Worm (Caenorhabditis elegans) whole organism, young adult: ENCODE measurements around the gene ndx-3.

Source experiments
- D2030.7 ChIP-seq: fragments of 200-800 bp; sonication (Bioruptor generic); IDR thresholded peaks from 2 replicates; pipeline ENCODE4 v1.3.6; 2022; ENCODE audit warnings: missing genetic modification reagents, missing genetic modification characterization, missing compliant biosample characterization
- F37B4.10 ChIP-seq: fragments of 200-800 bp; sonication (Bioruptor generic); IDR thresholded peaks from 2 replicates; pipeline ENCODE4 v1.3.6; 2022; ENCODE audit warnings: missing genetic modification characterization, missing compliant biosample characterization
- F49E8.2 ChIP-seq: sonication (generic microtip); optimal IDR thresholded peaks from 3 replicates; lab custom pipeline; 2017; ENCODE audit warnings: missing genetic modification characterization, mild to moderate bottlenecking, missing compliant biosample characterization, antibody characterized with exemption, moderate library complexity; ENCODE audit not compliant: insufficient read depth
- F55B11.4 ChIP-seq: sonication (generic microtip); optimal IDR thresholded peaks from 2 replicates; lab custom pipeline; 2016; ENCODE audit warnings: missing compliant biosample characterization, missing genetic modification characterization, borderline replicate concordance; ENCODE audit not compliant: insufficient read depth
- F57A8.1 ChIP-seq: fragments of 200-800 bp; sonication (Bioruptor generic); optimal IDR thresholded peaks from 2 replicates; lab custom pipeline; 2018; ENCODE audit warnings: mild to moderate bottlenecking, missing genetic modification characterization, moderate library complexity, missing compliant biosample characterization
- K12H6.12 ChIP-seq: fragments of 200-800 bp; sonication (Bioruptor generic); optimal IDR thresholded peaks from 2 replicates; lab custom pipeline; 2018; ENCODE audit warnings: mild to moderate bottlenecking, missing genetic modification characterization, missing compliant biosample characterization
- Y67H2A.10 ChIP-seq: fragments of 200-800 bp; sonication (Bioruptor generic); conservative IDR thresholded peaks from 2 replicates; pipeline ENCODE4 v1.3.6; 2022; ENCODE audit warnings: missing genetic modification reagents, missing genetic modification characterization, missing compliant biosample characterization
- aptf-3 ChIP-seq: fragments of 200-800 bp; sonication (Bioruptor generic); IDR thresholded peaks from 2 replicates; pipeline ENCODE4 v1.3.6; 2022; ENCODE audit warnings: missing genetic modification characterization, missing compliant biosample characterization
- ceh-100 ChIP-seq: fragments of 200-800 bp; sonication (Bioruptor generic); IDR thresholded peaks from 2 replicates; pipeline ENCODE4 v1.3.6; 2022; ENCODE audit warnings: missing genetic modification reagents, missing genetic modification characterization, missing compliant biosample characterization
- ceh-27 ChIP-seq: fragments of 200-800 bp; sonication (Bioruptor generic); optimal IDR thresholded peaks from 2 replicates; lab custom pipeline; 2018; ENCODE audit warnings: mild to moderate bottlenecking, missing genetic modification characterization, moderate library complexity, missing compliant biosample characterization
- ceh-91 ChIP-seq: fragments of 200-800 bp; sonication (Bioruptor generic); IDR thresholded peaks from 2 replicates; pipeline ENCODE4 v1.3.6; 2022; ENCODE audit warnings: missing genetic modification reagents, missing genetic modification characterization, missing compliant biosample characterization
- chd-7 ChIP-seq: sonication (generic microtip); optimal IDR thresholded peaks from 2 replicates; lab custom pipeline; 2016; ENCODE audit warnings: mild to moderate bottlenecking, missing genetic modification characterization, moderate library complexity, missing compliant biosample characterization
- dox-1 ChIP-seq: fragments of 200-800 bp; sonication (Bioruptor generic); IDR thresholded peaks from 2 replicates; pipeline ENCODE4 v1.3.6; 2022; ENCODE audit warnings: missing genetic modification reagents, missing genetic modification characterization, missing compliant biosample characterization
- dpl-1 ChIP-seq: fragments of 150-350 bp; optimal IDR thresholded peaks from 2 replicates; lab custom pipeline; 2014; ENCODE audit warnings: missing biosample characterization, missing genetic modification reagents, missing genetic modification characterization
- efl-1 ChIP-seq: fragments of 150-350 bp; optimal IDR thresholded peaks from 2 replicates; lab custom pipeline; 2014; ENCODE audit warnings: missing biosample characterization, missing genetic modification reagents, missing genetic modification characterization
- egl-18 ChIP-seq: fragments of 200-800 bp; sonication (Bioruptor generic); IDR thresholded peaks from 2 replicates; pipeline ENCODE4 v1.3.6; 2022; ENCODE audit warnings: missing genetic modification reagents, missing genetic modification characterization, missing compliant biosample characterization
- ekl-4 ChIP-seq: fragments of 200-800 bp; sonication (Bioruptor generic); IDR thresholded peaks from 2 replicates; pipeline ENCODE4 v1.3.6; 2022; ENCODE audit warnings: missing genetic modification reagents, missing genetic modification characterization, missing compliant biosample characterization
- hmg-1.2 ChIP-seq: fragments of 200-800 bp; sonication (Bioruptor generic); IDR thresholded peaks from 2 replicates; pipeline ENCODE4 v1.3.6; 2022; ENCODE audit warnings: missing genetic modification reagents, missing genetic modification characterization, missing compliant biosample characterization
- hrde-1 ChIP-seq: sonication (generic microtip); optimal IDR thresholded peaks from 2 replicates; lab custom pipeline; 2016; ENCODE audit warnings: missing genetic modification characterization, mild to moderate bottlenecking, missing compliant biosample characterization, moderate library complexity, missing genotype, missing genetic modification reagents, borderline replicate concordance
- hsf-1 ChIP-seq: fragments of 200-800 bp; sonication (Bioruptor generic); IDR thresholded peaks from 2 replicates; pipeline ENCODE4 v1.3.6; 2022; ENCODE audit warnings: missing genetic modification reagents, missing genetic modification characterization, missing compliant biosample characterization
- lin-54 ChIP-seq: fragments of 200-800 bp; sonication (Bioruptor generic); optimal IDR thresholded peaks from 2 replicates; lab custom pipeline; 2018; ENCODE audit warnings: mild to moderate bottlenecking, missing genetic modification characterization, missing compliant biosample characterization
- lir-1 ChIP-seq: fragments of 200-800 bp; sonication (Bioruptor generic); conservative IDR thresholded peaks from 2 replicates; pipeline ENCODE4 v1.3.6; 2022; ENCODE audit warnings: missing genetic modification reagents, missing genetic modification characterization, missing compliant biosample characterization
- lsl-1 ChIP-seq: fragments of 200-800 bp; sonication (Bioruptor generic); optimal IDR thresholded peaks from 2 replicates; lab custom pipeline; 2018; ENCODE audit warnings: mild to moderate bottlenecking, missing genetic modification characterization, moderate library complexity, missing compliant biosample characterization
- madf-10 ChIP-seq: sonication (generic microtip); optimal IDR thresholded peaks from 2 replicates; lab custom pipeline; 2016; ENCODE audit warnings: mild to moderate bottlenecking, missing genetic modification characterization, missing compliant biosample characterization
- madf-6 ChIP-seq: fragments of 200-800 bp; sonication (Bioruptor generic); IDR thresholded peaks from 2 replicates; pipeline ENCODE4 v1.3.6; 2022; ENCODE audit warnings: missing genetic modification reagents, missing genetic modification characterization, missing compliant biosample characterization
- mcd-1 ChIP-seq: fragments of 200-800 bp; sonication (Bioruptor generic); IDR thresholded peaks from 2 replicates; pipeline ENCODE4 v1.3.6; 2022; ENCODE audit warnings: missing genetic modification reagents, missing genetic modification characterization, missing compliant biosample characterization
- nfyb-1 ChIP-seq: fragments of 200-800 bp; sonication (Bioruptor generic); IDR thresholded peaks from 2 replicates; pipeline ENCODE4 v1.3.6; 2022; ENCODE audit warnings: missing genetic modification reagents, missing genetic modification characterization, missing compliant biosample characterization
- nhr-80 ChIP-seq: sonication (generic microtip); optimal IDR thresholded peaks from 2 replicates; lab custom pipeline; 2016; ENCODE audit warnings: missing genetic modification characterization, missing compliant biosample characterization
- repo-1 ChIP-seq: sonication (generic microtip); optimal IDR thresholded peaks from 2 replicates; lab custom pipeline; 2017; ENCODE audit warnings: mild to moderate bottlenecking, missing genetic modification characterization, missing compliant biosample characterization
- rpc-1 ChIP-seq, 2 experiments: fragments of 150-350 bp in 1 of 2; sonication (generic microtip) in 1 of 2; optimal IDR thresholded peaks; 2 replicates each; lab custom pipeline; 2014 to 2018; ENCODE audit warnings: missing biosample characterization in 1 of 2, missing genetic modification characterization in 1 of 2, missing genetic modification reagents in 1 of 2, missing genotype in 1 of 2
- snpc-4 ChIP-seq, 5 experiments: fragments of 150-350 bp in 1 of 5; sonication (generic microtip) in 4 of 5; optimal IDR thresholded peaks; 2 replicates each; lab custom pipeline; 2014 to 2018; ENCODE audit warnings: missing genetic modification characterization in 5 of 5, missing biosample characterization in 3 of 5, antibody characterized with exemption in 2 of 5, mild to moderate bottlenecking in 2 of 5, missing compliant biosample characterization in 2 of 5, missing genotype in 2 of 5, moderate library complexity in 2 of 5, missing genetic modification reagents in 1 of 5
- sptf-2 ChIP-seq: fragments of 200-800 bp; sonication (Bioruptor generic); optimal IDR thresholded peaks from 2 replicates; lab custom pipeline; 2018; ENCODE audit warnings: mild to moderate bottlenecking, missing genetic modification characterization, missing compliant biosample characterization
- tbp1 ChIP-seq: fragments of 200-800 bp; sonication (Bioruptor generic); optimal IDR thresholded peaks from 2 replicates; lab custom pipeline; 2018; ENCODE audit warnings: mild to moderate bottlenecking, missing genetic modification characterization, missing compliant biosample characterization
- tlf-1 ChIP-seq: fragments of 200-800 bp; sonication (Bioruptor generic); optimal IDR thresholded peaks from 2 replicates; lab custom pipeline; 2018; ENCODE audit warnings: mild to moderate bottlenecking, missing genetic modification characterization, missing compliant biosample characterization
- unc-62 ChIP-seq: fragments of 150-350 bp; optimal IDR thresholded peaks from 2 replicates; lab custom pipeline; 2014; ENCODE audit warnings: missing biosample characterization, missing genetic modification reagents, missing genetic modification characterization
- xnd-1 ChIP-seq: sonication (generic microtip); optimal IDR thresholded peaks from 2 replicates; lab custom pipeline; 2016; ENCODE audit warnings: missing genotype, missing genetic modification reagents, missing genetic modification characterization, missing compliant biosample characterization
- zfh-2 ChIP-seq: fragments of 200-800 bp; sonication (Bioruptor generic); conservative IDR thresholded peaks from 2 replicates; pipeline ENCODE4 v1.3.6; 2022; ENCODE audit warnings: missing genetic modification reagents, missing genetic modification characterization, missing compliant biosample characterization
- ztf-18 ChIP-seq: sonication (generic microtip); optimal IDR thresholded peaks from 2 replicates; lab custom pipeline; 2016; ENCODE audit warnings: missing genotype, mild to moderate bottlenecking, missing genetic modification characterization, missing compliant biosample characterization
- ztf-25 ChIP-seq: fragments of 200-800 bp; sonication (Bioruptor generic); IDR thresholded peaks from 2 replicates; pipeline ENCODE4 v1.3.6; 2022; ENCODE audit warnings: missing genetic modification reagents, missing genetic modification characterization, missing compliant biosample characterization
- ztf-28 ChIP-seq: fragments of 200-800 bp; sonication (Bioruptor generic); IDR thresholded peaks from 2 replicates; pipeline ENCODE4 v1.3.6; 2022; ENCODE audit warnings: missing genetic modification reagents, missing genetic modification characterization, missing compliant biosample characterization

The ndx-3 gene

DNA sequence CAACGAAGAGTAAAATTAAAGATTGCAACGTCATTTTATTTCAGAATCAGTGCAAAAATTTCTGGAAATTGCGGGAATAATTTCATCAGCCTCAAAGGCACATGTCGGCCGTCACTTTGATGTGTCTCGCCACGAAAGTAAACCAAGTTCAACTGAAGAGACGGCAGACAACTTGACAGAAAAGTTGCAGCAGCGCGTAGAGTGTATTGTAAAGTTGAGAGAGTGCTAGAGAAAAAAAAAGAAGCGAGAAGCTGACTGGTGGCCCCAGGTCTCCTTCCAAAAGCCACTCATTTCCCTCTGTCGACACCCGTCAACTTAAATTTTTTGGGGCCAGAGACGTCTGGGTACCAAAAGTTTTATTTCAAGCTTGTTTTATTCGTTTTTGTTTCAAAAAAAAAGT lies 49.1 kb upstream of the ndx-3 start (continued):
- TF ChIP-seq snpc-4 (GFP tag; optimal IDR thresholded peaks at IDR 0.05; lab: Kevin White, UChicago) (peak; percentile 47), snpc-4 (tag; optimal IDR thresholded peaks at IDR 0.05; lab: Kevin White, UChicago) (peak; percentile 59 to 84 (median 65)), F37B4.10 (GFP tag; lab: Robert Waterston, UW) (no peak), dox-1 (GFP tag; lab: Robert Waterston, UW) (peak; percentile 73), ceh-100 (no peak), sptf-2 (GFP tag; lab: Kevin White, UChicago) (no peak), tlf-1 (peak; percentile 46), F57A8.1 (GFP tag; lab: Kevin White, UChicago) (no peak), unc-62 (peak; percentile 29), aptf-3 (GFP tag; lab: Robert Waterston, UW) (no peak), ekl-4 (GFP tag; lab: Robert Waterston, UW) (peak; percentile 64), ztf-18 (tag; lab: Kevin White, UChicago) (peak; percentile 17), ztf-25 (GFP tag; lab: Robert Waterston, UW) (no peak), Y67H2A.10 (GFP tag; lab: Robert Waterston, UW) (0 out of 2 replicates have a peak, but pooled peaks have one; percentile 49), lsl-1 (GFP tag; lab: Kevin White, UChicago) (peak; percentile 77), nhr-80 (tag; lab: Kevin White, UChicago) (peak; percentile 15), tbp1 (peak; percentile 62), hmg-1.2 (GFP tag; lab: Robert Waterston, UW) (peak; percentile 94), repo-1 (tag; lab: Kevin White, UChicago) (no peak), ceh-91 (GFP tag; lab: Robert Waterston, UW) (peak; percentile 39; the same call in 1 of the 2 replicates), dpl-1 (GFP tag; lab: Kevin White, UChicago) (peak; percentile 31), zfh-2 (GFP tag; lab: Robert Waterston, UW) (no peak; the same call in 1 of the 2 replicates), egl-18 (GFP tag; lab: Robert Waterston, UW) (no peak), ceh-27 (GFP tag; lab: Kevin White, UChicago) (peak; percentile 32), K12H6.12 (tag; lab: Kevin White, UChicago) (peak; percentile 7), efl-1 (GFP tag; lab: Kevin White, UChicago) (peak; percentile 69), madf-6 (GFP tag; lab: Robert Waterston, UW) (peak; percentile 82), rpc-1 (optimal IDR thresholded peaks at IDR 0.05; lab: Kevin White, UChicago) (peak; percentile 36), rpc-1 (tag; optimal IDR thresholded peaks at IDR 0.05; lab: Kevin White, UChicago) (no peak), chd-7 (tag; lab: Kevin White, UChicago) (peak; percentile 9), hrde-1 (no peak), lir-1 (0 out of 2 replicates have a peak, but pooled peaks have one; percentile 10), madf-10 (tag; lab: Kevin White, UChicago) (peak; percentile 40), xnd-1 (tag; lab: Kevin White, UChicago) (peak; percentile 26), lin-54 (GFP tag; lab: Kevin White, UChicago) (peak; percentile 68), F55B11.4 (tag; lab: Kevin White, UChicago) (no peak), nfyb-1 (GFP tag; lab: Robert Waterston, UW) (0 out of 2 replicates have a peak, but pooled peaks have one; percentile 27), hsf-1 (GFP tag; lab: Robert Waterston, UW) (peak; percentile 96), F49E8.2 (tag; lab: Kevin White, UChicago) (peak; percentile 44), ztf-28 (GFP tag; lab: Robert Waterston, UW) (no peak), mcd-1 (GFP tag; lab: Robert Waterston, UW) (peak; percentile 70), D2030.7 (GFP tag; lab: Robert Waterston, UW) (peak; percentile 69)
- TF ChIP-seq, all 124 proteins: peak for 46
